Worm (Caenorhabditis elegans): ENCODE results near the gene col-160.

DNA sequence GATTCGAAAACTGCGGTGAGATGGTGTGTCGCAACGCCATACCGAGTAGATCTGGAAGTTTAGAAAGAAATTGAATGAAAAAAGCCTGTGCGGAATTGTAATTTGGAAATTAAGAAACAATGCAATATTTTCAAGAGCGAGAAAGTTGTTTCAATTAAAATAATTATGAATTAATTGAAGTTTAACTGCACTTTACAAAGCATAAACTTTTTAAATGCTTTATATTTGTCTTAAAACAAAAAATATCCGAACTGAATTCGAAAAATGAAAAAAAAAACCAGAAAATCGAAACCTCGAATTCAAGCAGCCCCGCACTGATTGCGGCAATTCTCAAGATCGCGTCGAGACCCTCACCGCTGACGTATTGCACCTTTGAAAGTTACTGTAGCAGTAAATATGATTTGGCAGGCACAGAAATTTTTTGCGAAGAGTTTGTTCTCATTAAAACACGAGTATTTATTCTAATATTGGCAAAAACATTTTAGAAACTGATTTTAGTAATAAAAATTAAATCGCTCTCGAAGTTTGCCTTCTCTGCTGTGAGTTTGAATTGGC, 8.4 kb downstream of the col-160 start, which contains the start of gene sun-1:
- TF ChIP-seq nhr-90 (tag; optimal IDR thresholded peaks at IDR 0.05) = no peak
- no peak for TF ChIP-seq lag-1 (GFP tag; IDR thresholded peaks at IDR 0.05)
- no peak for TF ChIP-seq ama-1 (optimal IDR thresholded peaks at IDR 0.05)
- TF ChIP-seq ama-1 (GFP tag; optimal IDR thresholded peaks at IDR 0.05) = no peak
- no peak for TF ChIP-seq F22D6.2 (tag; optimal IDR thresholded peaks at IDR 0.05)
- no peak for TF ChIP-seq dpl-1 (GFP tag; optimal IDR thresholded peaks at IDR 0.05)
- TF ChIP-seq C17E4.6 (GFP tag; IDR thresholded peaks at IDR 0.05) = no peak
- TF ChIP-seq ccch-3 (GFP tag; optimal IDR thresholded peaks at IDR 0.05) = no peak
- no peak for TF ChIP-seq snpc-3.4 (tag; optimal IDR thresholded peaks at IDR 0.05)
- TF ChIP-seq ceh-27 (GFP tag; optimal IDR thresholded peaks at IDR 0.05) = no peak
- no peak for TF ChIP-seq die-1 (tag; optimal IDR thresholded peaks at IDR 0.05)
- peak; percentile 93 for TF ChIP-seq madf-6 (GFP tag; IDR thresholded peaks at IDR 0.05)
